Worm (Caenorhabditis elegans): ENCODE measurements around the gene W09D10.5.
A peak's percentile ranks its signal among the peaks of the same experiment; 100 is the strongest.

The W09D10.5 gene

ce11 chrIII:10706481-10706880, 4.9 kb downstream of the W09D10.5 start:
- TF ChIP-seq flt-1 (GFP tag; IDR thresholded peaks at IDR 0.05) (no peak), tab-1 (GFP tag; IDR thresholded peaks at IDR 0.05) (0 out of 2 replicates have a peak, but pooled peaks have one; percentile 43)

ce11 chrIII:10704499-10704898, 6.8 kb downstream of the W09D10.5 start:
- TF ChIP-seq cog-1 (tag; optimal IDR thresholded peaks at IDR 0.05) (no peak), tab-1 (GFP tag; IDR thresholded peaks at IDR 0.05) (no peak), med-1 (GFP tag; optimal IDR thresholded peaks at IDR 0.05; ENCODE audit: insufficient read depth) (no peak), ztf-29 (GFP tag; IDR thresholded peaks at IDR 0.05) (no peak), klf-2 (GFP tag; conservative IDR thresholded peaks at IDR 0.05) (no peak), T22C8.4 (GFP tag; IDR thresholded peaks at IDR 0.05) (no peak), flt-1 (GFP tag; IDR thresholded peaks at IDR 0.05) (no peak), ref-1 (GFP tag; conservative IDR thresholded peaks at IDR 0.05) (no peak), ztf-23 (GFP tag; IDR thresholded peaks at IDR 0.05) (no peak)

ce11 chrIII:10703833-10704232, 7.5 kb downstream of the W09D10.5 start:
- no peak for TF ChIP-seq flt-1 (GFP tag; IDR thresholded peaks at IDR 0.05)

- TF ChIP-seq ztf-29 (GFP tag; IDR thresholded peaks at IDR 0.05) (no peak), T22C8.4 (GFP tag; IDR thresholded peaks at IDR 0.05) (no peak), cog-1 (tag; optimal IDR thresholded peaks at IDR 0.05) (no peak), ref-1 (GFP tag; conservative IDR thresholded peaks at IDR 0.05) (no peak), flt-1 (GFP tag; IDR thresholded peaks at IDR 0.05) (no peak), tab-1 (GFP tag; IDR thresholded peaks at IDR 0.05) (no peak), ztf-23 (GFP tag; IDR thresholded peaks at IDR 0.05) (no peak), med-1 (GFP tag; optimal IDR thresholded peaks at IDR 0.05; ENCODE audit: insufficient read depth) (no peak), klf-2 (GFP tag; conservative IDR thresholded peaks at IDR 0.05) (no peak)
These were observed 8.5 kb downstream of the W09D10.5 start for ce11 chrIII:10702805-10703204.

ce11 chrIII:10700460-10700859, 10.9 kb downstream of the W09D10.5 start, which contains the start of gene Y39A1A.20:
Gene Y39A1A.20 (minus strand): TSS chrIII:10700560.
- TF ChIP-seq klf-2 (GFP tag; conservative IDR thresholded peaks at IDR 0.05) (no peak), med-1 (GFP tag; optimal IDR thresholded peaks at IDR 0.05; ENCODE audit: insufficient read depth) (no peak), T22C8.4 (GFP tag; IDR thresholded peaks at IDR 0.05) (no peak), tab-1 (GFP tag; IDR thresholded peaks at IDR 0.05) (no peak)

- TF ChIP-seq tab-1 (GFP tag; IDR thresholded peaks at IDR 0.05) (no peak), ztf-29 (GFP tag; IDR thresholded peaks at IDR 0.05) (no peak), med-1 (GFP tag; optimal IDR thresholded peaks at IDR 0.05; ENCODE audit: insufficient read depth) (no peak), ztf-23 (GFP tag; IDR thresholded peaks at IDR 0.05) (no peak), flt-1 (GFP tag; IDR thresholded peaks at IDR 0.05) (no peak), ref-1 (GFP tag; conservative IDR thresholded peaks at IDR 0.05) (no peak), cog-1 (tag; optimal IDR thresholded peaks at IDR 0.05) (no peak), klf-2 (GFP tag; conservative IDR thresholded peaks at IDR 0.05) (no peak), T22C8.4 (GFP tag; IDR thresholded peaks at IDR 0.05) (no peak)
These were observed 17.0 kb downstream of the W09D10.5 start, which contains the start of the genes Y39A1A.18 and fmo-3 for ce11 chrIII:10694294-10694693. Gene Y39A1A.18 (minus strand): TSS chrIII:10694485. Gene fmo-3 (plus strand): TSS chrIII:10694681.

- TF ChIP-seq klf-2 (GFP tag; conservative IDR thresholded peaks at IDR 0.05) (no peak), tab-1 (GFP tag; IDR thresholded peaks at IDR 0.05) (no peak), flt-1 (GFP tag; IDR thresholded peaks at IDR 0.05) (no peak), cog-1 (tag; optimal IDR thresholded peaks at IDR 0.05) (no peak), med-1 (GFP tag; optimal IDR thresholded peaks at IDR 0.05; ENCODE audit: insufficient read depth) (no peak)
These were observed 20.3 kb downstream of the W09D10.5 start, which contains the start of gene Y39A1A.17 for ce11 chrIII:10691019-10691418. Gene Y39A1A.17 (minus strand): TSS chrIII:10691119.

- TF ChIP-seq ztf-29 (GFP tag; IDR thresholded peaks at IDR 0.05) (no peak), ref-1 (GFP tag; conservative IDR thresholded peaks at IDR 0.05) (no peak), klf-2 (GFP tag; conservative IDR thresholded peaks at IDR 0.05) (no peak), cog-1 (tag; optimal IDR thresholded peaks at IDR 0.05) (no peak), flt-1 (GFP tag; IDR thresholded peaks at IDR 0.05) (no peak), T22C8.4 (GFP tag; IDR thresholded peaks at IDR 0.05) (no peak), tab-1 (GFP tag; IDR thresholded peaks at IDR 0.05) (no peak), ztf-23 (GFP tag; IDR thresholded peaks at IDR 0.05) (no peak), med-1 (GFP tag; optimal IDR thresholded peaks at IDR 0.05; ENCODE audit: insufficient read depth) (no peak)
These were observed 22.3 kb downstream of the W09D10.5 start, which contains the start of gene Y39A1A.31 for ce11 chrIII:10689057-10689456. Gene Y39A1A.31 (minus strand): TSS chrIII:10689157.

- TF ChIP-seq cog-1 (tag; optimal IDR thresholded peaks at IDR 0.05), result no peak
- no peak for TF ChIP-seq T22C8.4 (GFP tag; IDR thresholded peaks at IDR 0.05)
- no peak for TF ChIP-seq tab-1 (GFP tag; IDR thresholded peaks at IDR 0.05)
- no peak for TF ChIP-seq ref-1 (GFP tag; conservative IDR thresholded peaks at IDR 0.05)
- TF ChIP-seq flt-1 (GFP tag; IDR thresholded peaks at IDR 0.05), result no peak
- no peak for TF ChIP-seq klf-2 (GFP tag; conservative IDR thresholded peaks at IDR 0.05)
- TF ChIP-seq ztf-23 (GFP tag; IDR thresholded peaks at IDR 0.05), result no peak
- no peak for TF ChIP-seq ztf-29 (GFP tag; IDR thresholded peaks at IDR 0.05)
- TF ChIP-seq med-1 (GFP tag; optimal IDR thresholded peaks at IDR 0.05; ENCODE audit: insufficient read depth), result no peak
These were observed 32.4 kb downstream of the W09D10.5 start, which contains the start of gene Y39A1A.16 for ce11 chrIII:10678971-10679370. Gene Y39A1A.16 (plus strand): TSS chrIII:10679271.

ce11 chrIII:10671894-10672293, 39.4 kb downstream of the W09D10.5 start:
- TF ChIP-seq tab-1 (GFP tag; IDR thresholded peaks at IDR 0.05) (no peak), med-1 (GFP tag; optimal IDR thresholded peaks at IDR 0.05; ENCODE audit: insufficient read depth) (no peak), ztf-29 (GFP tag; IDR thresholded peaks at IDR 0.05) (no peak), ztf-23 (GFP tag; IDR thresholded peaks at IDR 0.05) (no peak), klf-2 (GFP tag; conservative IDR thresholded peaks at IDR 0.05) (no peak), ref-1 (GFP tag; conservative IDR thresholded peaks at IDR 0.05) (no peak), T22C8.4 (GFP tag; IDR thresholded peaks at IDR 0.05) (no peak), cog-1 (tag; optimal IDR thresholded peaks at IDR 0.05) (no peak), flt-1 (GFP tag; IDR thresholded peaks at IDR 0.05) (no peak)

Data from whole organism, midembryonic.